Worm (Caenorhabditis elegans): ENCODE results near the gene ZK218.3.

ce11 chrV:17061585-17061984 lies 37.0 kb downstream of the ZK218.3 start, which contains the start of gene F28B1.9:
- TF ChIP-seq isw-1 (GFP tag; IDR thresholded peaks at IDR 0.05) (no peak), ces-1 (GFP tag; optimal IDR thresholded peaks at IDR 0.05) (no peak), mdl-1 (tag; optimal IDR thresholded peaks at IDR 0.05) (no peak), elt-2 (tag; optimal IDR thresholded peaks at IDR 0.05) (no peak), blmp-1 (tag; optimal IDR thresholded peaks at IDR 0.05) (no peak), nhr-76 (tag; optimal IDR thresholded peaks at IDR 0.05) (no peak), elt-3 (tag; optimal IDR thresholded peaks at IDR 0.05) (no peak)
